Fruit fly (Drosophila melanogaster) whole organism, embryonic: Measurements from ENCODE around the gene CG13928.

Experiments used
- Atf3 ChIP-seq: fragments of 200-800 bp; sonication (Bioruptor generic); optimal IDR thresholded peaks from 3 replicates; lab custom pipeline; 2016; ENCODE audit warnings: missing biosample characterization, missing genetic modification characterization
- Bgb ChIP-seq: fragments of 200-800 bp; sonication (Bioruptor generic); IDR thresholded peaks from 2 replicates; pipeline ENCODE4 v1.3.6; 2022; ENCODE audit warnings: missing biosample characterization, missing genetic modification characterization; ENCODE audit not compliant: partially characterized antibody
- CG10366 ChIP-seq: fragments of 200-800 bp; sonication (Bioruptor generic); IDR thresholded peaks from 2 replicates; pipeline ENCODE4 v1.3.6; 2022; ENCODE audit warnings: missing biosample characterization, missing genetic modification characterization
- CG10979 ChIP-seq: fragments of 200-800 bp; sonication (Bioruptor generic); optimal IDR thresholded peaks from 2 replicates; lab custom pipeline; 2018; ENCODE audit warnings: missing biosample characterization, mild to moderate bottlenecking, missing genetic modification characterization, moderate library complexity
- CG12155 ChIP-seq: fragments of 200-800 bp; sonication (Bioruptor generic); optimal IDR thresholded peaks from 3 replicates; lab custom pipeline; 2016; ENCODE audit warnings: missing biosample characterization, missing genetic modification characterization
- CG12299 ChIP-seq: fragments of 200-800 bp; sonication (Bioruptor generic); optimal IDR thresholded peaks from 2 replicates; lab custom pipeline; 2018; ENCODE audit warnings: missing biosample characterization, mild to moderate bottlenecking, missing genetic modification characterization
- CG13424 ChIP-seq: fragments of 200-800 bp; sonication (Bioruptor generic); optimal IDR thresholded peaks from 2 replicates; lab custom pipeline; 2019; ENCODE audit warnings: missing biosample characterization, mild to moderate bottlenecking, missing genetic modification characterization, moderate library complexity
- CG14710 ChIP-seq: fragments of 200-800 bp; sonication (Bioruptor generic); optimal IDR thresholded peaks from 3 replicates; lab custom pipeline; 2019; ENCODE audit warnings: missing biosample characterization, mild to moderate bottlenecking, missing genetic modification characterization, moderate library complexity
- CG15601 ChIP-seq: fragments of 200-800 bp; sonication (Bioruptor generic); optimal IDR thresholded peaks from 3 replicates; lab custom pipeline; 2019; ENCODE audit warnings: missing biosample characterization, mild to moderate bottlenecking, missing genetic modification characterization, moderate library complexity
- CG16813 ChIP-seq: fragments of 200-800 bp; sonication (Bioruptor generic); IDR thresholded peaks from 3 replicates; pipeline ENCODE4 v1.3.6; 2022; ENCODE audit warnings: missing biosample characterization, missing genetic modification characterization; ENCODE audit not compliant: partially characterized antibody
- CG16815 ChIP-seq: fragments of 200-800 bp; sonication (Bioruptor generic); optimal IDR thresholded peaks from 3 replicates; lab custom pipeline; 2017; ENCODE audit warnings: missing biosample characterization, mild to moderate bottlenecking, missing genetic modification characterization
- CG17186 ChIP-seq: fragments of 200-800 bp; sonication (Bioruptor generic); optimal IDR thresholded peaks from 3 replicates; lab custom pipeline; 2017; ENCODE audit warnings: missing biosample characterization, missing genetic modification reagents, missing genetic modification characterization
- CG17568 ChIP-seq: fragments of 200-800 bp; sonication (Bioruptor generic); optimal IDR thresholded peaks from 2 replicates; lab custom pipeline; 2018; ENCODE audit warnings: missing biosample characterization, mild to moderate bottlenecking, missing genetic modification characterization, moderate library complexity
- CG17829 ChIP-seq: fragments of 200-800 bp; optimal IDR thresholded peaks from 2 replicates; lab custom pipeline; 2019; ENCODE audit warnings: missing biosample characterization, mild to moderate bottlenecking, missing genetic modification characterization, moderate library complexity
- CG2678 ChIP-seq: fragments of 200-800 bp; sonication (Bioruptor generic); optimal IDR thresholded peaks from 3 replicates; lab custom pipeline; 2019; ENCODE audit warnings: missing biosample characterization, mild to moderate bottlenecking, missing genetic modification characterization, moderate library complexity
- CG31224 ChIP-seq: fragments of 200-800 bp; sonication (Bioruptor generic); IDR thresholded peaks from 2 replicates; pipeline ENCODE4 v1.3.6; 2022; ENCODE audit warnings: missing biosample characterization, missing genetic modification characterization
- CG34224 ChIP-seq: fragments of 200-800 bp; sonication (Bioruptor generic); IDR thresholded peaks from 3 replicates; pipeline ENCODE4 v1.3.6; 2022; ENCODE audit warnings: missing biosample characterization, missing genetic modification characterization; ENCODE audit not compliant: partially characterized antibody
- CG34376 ChIP-seq: fragments of 200-800 bp; sonication (Bioruptor generic); optimal IDR thresholded peaks from 2 replicates; lab custom pipeline; 2018; ENCODE audit warnings: missing biosample characterization, mild to moderate bottlenecking, missing genetic modification characterization
- CG6689 ChIP-seq: fragments of 200-800 bp; sonication (Bioruptor generic); IDR thresholded peaks from 2 replicates; pipeline ENCODE4 v1.3.6; 2022; ENCODE audit warnings: missing biosample characterization, missing genetic modification characterization
- CG6791 ChIP-seq: fragments of 200-800 bp; sonication (Bioruptor generic); IDR thresholded peaks from 3 replicates; pipeline ENCODE4 v1.3.6; 2022; ENCODE audit warnings: missing biosample characterization, missing genetic modification characterization; ENCODE audit not compliant: partially characterized antibody
- CG7357 ChIP-seq: fragments of 200-800 bp; sonication (Bioruptor generic); IDR thresholded peaks from 3 replicates; pipeline ENCODE4 v1.3.6; 2022; ENCODE audit warnings: missing biosample characterization, missing genetic modification characterization
- CG7372 ChIP-seq: fragments of 200-800 bp; sonication (Bioruptor generic); IDR thresholded peaks from 2 replicates; pipeline ENCODE4 v1.3.6; 2022; ENCODE audit warnings: missing biosample characterization, missing genetic modification characterization
- CG8765 ChIP-seq: fragments of 200-800 bp; sonication (Bioruptor generic); IDR thresholded peaks from 2 replicates; pipeline ENCODE4 v1.3.6; 2022; ENCODE audit warnings: missing biosample characterization, missing genetic modification characterization
- CG9609 ChIP-seq: fragments of 200-800 bp; sonication (Bioruptor generic); optimal IDR thresholded peaks from 3 replicates; lab custom pipeline; 2016; ENCODE audit warnings: missing biosample characterization, missing genetic modification characterization
- CG9817 ChIP-seq: fragments of 200-800 bp; sonication (Bioruptor generic); optimal IDR thresholded peaks from 2 replicates; lab custom pipeline; 2018; ENCODE audit warnings: missing biosample characterization, mild to moderate bottlenecking, missing genetic modification characterization, moderate library complexity
- CoRest ChIP-seq: fragments of 200-800 bp; sonication (Bioruptor generic); optimal IDR thresholded peaks from 3 replicates; lab custom pipeline; 2018; ENCODE audit warnings: missing biosample characterization, mild to moderate bottlenecking, missing genetic modification characterization, moderate library complexity
- CrebB ChIP-seq: fragments of 200-800 bp; sonication (Bioruptor generic); optimal IDR thresholded peaks from 3 replicates; lab custom pipeline; 2018; ENCODE audit warnings: missing biosample characterization, mild to moderate bottlenecking, missing genetic modification characterization
- Drgx ChIP-seq: fragments of 200-800 bp; sonication (Bioruptor generic); IDR thresholded peaks from 2 replicates; pipeline ENCODE4 v1.3.6; 2022; ENCODE audit warnings: missing biosample characterization, missing genetic modification characterization
- Fer2 ChIP-seq: fragments of 200-800 bp; sonication (Bioruptor generic); optimal IDR thresholded peaks from 2 replicates; lab custom pipeline; 2018; ENCODE audit warnings: missing biosample characterization, mild to moderate bottlenecking, missing genetic modification characterization, moderate library complexity
- Hmr ChIP-seq: fragments of 200-800 bp; sonication (Bioruptor generic); optimal IDR thresholded peaks from 3 replicates; lab custom pipeline; 2017; ENCODE audit warnings: mild to moderate bottlenecking, missing biosample characterization, missing genetic modification reagents, missing genetic modification characterization
- Hr39 ChIP-seq: fragments of >200 bp; optimal IDR thresholded peaks from 2 replicates; lab custom pipeline; 2017
- Mes4 ChIP-seq: fragments of 200-800 bp; sonication (Bioruptor generic); optimal IDR thresholded peaks from 2 replicates; lab custom pipeline; 2016; ENCODE audit warnings: missing biosample characterization, missing genetic modification characterization
- NC2β ChIP-seq: fragments of 200-800 bp; sonication (Bioruptor generic); optimal IDR thresholded peaks from 2 replicates; lab custom pipeline; 2016; ENCODE audit warnings: missing biosample characterization, missing genetic modification characterization
- NfI ChIP-seq: fragments of 200-800 bp; sonication (Bioruptor generic); optimal IDR thresholded peaks from 3 replicates; lab custom pipeline; 2018; ENCODE audit warnings: missing biosample characterization, mild to moderate bottlenecking, missing genetic modification characterization, moderate library complexity
- Rfx ChIP-seq: fragments of 200-800 bp; sonication (Bioruptor generic); IDR thresholded peaks from 2 replicates; pipeline ENCODE4 v1.3.6; 2022; ENCODE audit warnings: missing biosample characterization, missing genetic modification characterization
- Side ChIP-seq: fragments of 200-800 bp; sonication (Bioruptor generic); optimal IDR thresholded peaks from 2 replicates; lab custom pipeline; 2016; ENCODE audit warnings: missing biosample characterization, missing genetic modification characterization
- Sry-β ChIP-seq: fragments of 200-800 bp; sonication (Bioruptor generic); optimal IDR thresholded peaks from 2 replicates; lab custom pipeline; 2018; ENCODE audit warnings: missing biosample characterization, mild to moderate bottlenecking, missing genetic modification characterization, moderate library complexity
- al ChIP-seq: fragments of 200-800 bp; sonication (Bioruptor generic); IDR thresholded peaks from 2 replicates; pipeline ENCODE4 v1.3.6; 2022; ENCODE audit warnings: missing biosample characterization, missing genetic modification characterization
- bab2 ChIP-seq: fragments of 200-800 bp; sonication (Bioruptor generic); optimal IDR thresholded peaks from 2 replicates; lab custom pipeline; 2016; ENCODE audit warnings: missing biosample characterization, missing genetic modification characterization
- ci ChIP-seq: fragments of 200-800 bp; sonication (Bioruptor generic); IDR thresholded peaks from 3 replicates; pipeline ENCODE4 v1.3.6; 2022; ENCODE audit warnings: missing biosample characterization, missing genetic modification characterization
- fd3F ChIP-seq: fragments of 200-800 bp; sonication (Bioruptor generic); optimal IDR thresholded peaks from 2 replicates; lab custom pipeline; 2018; ENCODE audit warnings: missing biosample characterization, mild to moderate bottlenecking, missing genetic modification characterization, moderate library complexity
- hth ChIP-seq: fragments of >200 bp; optimal IDR thresholded peaks from 2 replicates; lab custom pipeline; 2017; ENCODE audit warnings: inconsistent platforms
- knrl ChIP-seq: fragments of 200-800 bp; sonication (Bioruptor generic); IDR thresholded peaks from 3 replicates; pipeline ENCODE4 v1.3.6; 2022; ENCODE audit warnings: missing biosample characterization, missing genetic modification characterization; ENCODE audit not compliant: partially characterized antibody
- nom ChIP-seq: fragments of 200-800 bp; sonication (Bioruptor generic); optimal IDR thresholded peaks from 2 replicates; lab custom pipeline; 2017; ENCODE audit warnings: missing biosample characterization, missing genetic modification characterization, mild to moderate bottlenecking, moderate library complexity, missing genetic modification reagents
- phol ChIP-seq: fragments of 200-800 bp; sonication (Bioruptor generic); optimal IDR thresholded peaks from 3 replicates; lab custom pipeline; 2018; ENCODE audit warnings: missing biosample characterization, mild to moderate bottlenecking, missing genetic modification characterization, moderate library complexity
- sna ChIP-seq: fragments of 200-800 bp; sonication (Bioruptor generic); IDR thresholded peaks from 2 replicates; pipeline ENCODE4 v1.3.6; 2022; ENCODE audit warnings: missing biosample characterization, missing genetic modification characterization; ENCODE audit not compliant: partially characterized antibody
- ssp ChIP-seq: fragments of 200-800 bp; sonication (Bioruptor generic); IDR thresholded peaks from 2 replicates; pipeline ENCODE4 v1.3.6; 2022; ENCODE audit warnings: missing biosample characterization, missing genetic modification characterization
- wdn ChIP-seq: fragments of 200-800 bp; sonication (Bioruptor generic); IDR thresholded peaks from 2 replicates; pipeline ENCODE4 v1.3.6; 2022; ENCODE audit warnings: missing biosample characterization, missing genetic modification characterization
- zen2 ChIP-seq: fragments of 200-800 bp; sonication (Bioruptor generic); IDR thresholded peaks from 3 replicates; pipeline ENCODE4 v1.3.6; 2022; ENCODE audit warnings: missing biosample characterization, missing genetic modification characterization; ENCODE audit not compliant: partially characterized antibody
- zfh2 ChIP-seq: fragments of 200-800 bp; sonication (Bioruptor generic); optimal IDR thresholded peaks from 2 replicates; lab custom pipeline; 2016; ENCODE audit warnings: missing biosample characterization, missing genetic modification characterization

CG13928 gene

dm6 chr3L:1618116-1618727 is 10.0 kb downstream of the CG13928 start, which contains the start of the genes CG13926, ABCB7 and CG33230 (continued):
- TF ChIP-seq al (GFP tag; lab: Robert Waterston, UW) (no peak), CG12299 (tag; lab: Kevin White, UChicago) (no peak), knrl (GFP tag; lab: Robert Waterston, UW) (peak; percentile 71), Fer2 (no peak), Rfx (GFP tag; lab: Robert Waterston, UW) (peak; percentile 57; the same call in 1 of the 2 replicates), CG34376 (GFP tag; lab: Kevin White, UChicago) (peak; percentile 37), Hr39 (lab: Kevin White, UChicago) (no peak), CG15601 (no peak), Sry-β (peak; percentile 93), Hmr (GFP tag; lab: Kevin White, UChicago) (peak; percentile 31), fd3F (GFP tag; lab: Kevin White, UChicago) (no peak), CG16813 (GFP tag; lab: Robert Waterston, UW) (peak; percentile 43; the same call in 1 of the 3 replicates), CG12155 (peak; percentile 38), CrebB (tag; lab: Kevin White, UChicago) (no peak), CG17568 (no peak), CG9609 (no peak), CG2678 (tag; lab: Kevin White, UChicago) (no peak), CG14710 (tag; lab: Kevin White, UChicago) (peak; percentile 55), sna (GFP tag; lab: Robert Waterston, UW) (no peak), zfh2 (GFP tag; lab: Kevin White, UChicago) (peak; percentile 31), NC2β (GFP tag; lab: Kevin White, UChicago) (no peak), Side (GFP tag; lab: Kevin White, UChicago) (no peak), CG7372 (no peak), CG7357 (GFP tag; lab: Robert Waterston, UW) (no peak), phol (tag; lab: Kevin White, UChicago) (peak; percentile 52), NfI (GFP tag; lab: Kevin White, UChicago) (peak; percentile 16), Mes4 (no peak), CG10366 (GFP tag; lab: Robert Waterston, UW) (no peak), CG9817 (tag; lab: Kevin White, UChicago) (peak; percentile 6), Bgb (GFP tag; lab: Robert Waterston, UW) (peak; percentile 47), CG34224 (GFP tag; lab: Robert Waterston, UW) (peak; percentile 66; the same call in 2 of the 3 replicates), bab2 (GFP tag; lab: Kevin White, UChicago) (peak; percentile 36), CG17829 (tag; lab: Kevin White, UChicago) (peak; percentile 34), Atf3 (no peak), CG6689 (GFP tag; lab: Robert Waterston, UW) (no peak), ci (GFP tag; lab: Robert Waterston, UW) (no peak; the same call in 2 of the 3 replicates), CG8765 (GFP tag; lab: Robert Waterston, UW) (no peak), ssp (no peak), CG6791 (no peak), Drgx (GFP tag; lab: Robert Waterston, UW) (0 out of 2 replicates have a peak, but pooled peaks have one; percentile 12), CG13424 (tag; lab: Kevin White, UChicago) (peak; percentile 39), nom (GFP tag; lab: Kevin White, UChicago) (no peak), wdn (no peak), zen2 (no peak), CG31224 (GFP tag; lab: Robert Waterston, UW) (no peak), CG16815 (no peak), CG17186 (GFP tag; lab: Kevin White, UChicago) (no peak), hth (lab: Kevin White, UChicago) (no peak), CG10979 (peak; percentile 11), CoRest (tag; lab: Kevin White, UChicago) (peak; percentile 52)
